Worm (Caenorhabditis elegans): ENCODE data around the gene spdl-1.

DNA sequence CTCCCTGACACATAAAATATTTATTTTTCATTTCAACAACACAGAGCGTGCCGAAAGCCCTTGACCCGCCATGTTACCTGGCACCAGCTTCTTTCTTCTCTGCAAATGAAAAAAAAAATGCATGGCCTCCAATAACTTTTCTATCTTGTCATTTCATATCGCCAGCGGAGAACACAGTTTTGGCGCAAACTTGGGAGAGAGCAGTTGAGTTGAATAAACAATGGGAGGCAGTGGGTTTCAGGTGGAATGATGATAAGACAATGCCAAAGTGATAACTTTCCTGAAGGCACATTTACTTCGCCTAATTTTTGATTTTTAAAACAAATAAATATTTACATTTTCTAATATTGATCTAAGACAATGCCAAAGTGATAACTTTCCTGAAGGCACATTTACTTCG lies 19.9 kb downstream of the spdl-1 start:
- no peak for TF ChIP-seq zag-1 (tag; optimal IDR thresholded peaks at IDR 0.05)
- no peak for TF ChIP-seq ceh-82 (tag; optimal IDR thresholded peaks at IDR 0.05)
- TF ChIP-seq jun-1 (tag; optimal IDR thresholded peaks at IDR 0.05), result no peak
- no peak for TF ChIP-seq nhr-25 (tag; optimal IDR thresholded peaks at IDR 0.05)
- no peak for TF ChIP-seq tbx-2 (tag; optimal IDR thresholded peaks at IDR 0.05)
- no peak for TF ChIP-seq nhr-11 (tag; optimal IDR thresholded peaks at IDR 0.05)
- TF ChIP-seq sea-2 (GFP tag; optimal IDR thresholded peaks at IDR 0.05), result no peak

Data from whole organism, L3 larva.